Fruit fly (Drosophila melanogaster): ENCODE results near the gene crb.

dm6 chr3R:24252494-24252893 lies 42.4 kb upstream of the crb start, which contains the start of gene beta-PheRS:
- TF ChIP-seq gcm (GFP tag; optimal IDR thresholded peaks at IDR 0.05): no peak
- TF ChIP-seq Mes4 (GFP tag; optimal IDR thresholded peaks at IDR 0.05): peak; percentile 30
- TF ChIP-seq Hr51 (GFP tag; optimal IDR thresholded peaks at IDR 0.05): peak in 1 of 2 experiments; percentile 42
- TF ChIP-seq chn (GFP tag; optimal IDR thresholded peaks at IDR 0.05): peak; percentile 34
- no peak for TF ChIP-seq dmrt99B (tag; optimal IDR thresholded peaks at IDR 0.05)
- TF ChIP-seq Bteb2 (GFP tag; optimal IDR thresholded peaks at IDR 0.05): peak; percentile 70
- TF ChIP-seq Gug (GFP tag; IDR thresholded peaks at IDR 0.05): peak; percentile 53; the same call in 1 of the 4 replicates
- TF ChIP-seq CG11504 (tag; optimal IDR thresholded peaks at IDR 0.05): no peak

Data from whole organism, embryonic.